Worm (Caenorhabditis elegans): ENCODE results near the gene DH11.5.

Gene DH11.5

DNA sequence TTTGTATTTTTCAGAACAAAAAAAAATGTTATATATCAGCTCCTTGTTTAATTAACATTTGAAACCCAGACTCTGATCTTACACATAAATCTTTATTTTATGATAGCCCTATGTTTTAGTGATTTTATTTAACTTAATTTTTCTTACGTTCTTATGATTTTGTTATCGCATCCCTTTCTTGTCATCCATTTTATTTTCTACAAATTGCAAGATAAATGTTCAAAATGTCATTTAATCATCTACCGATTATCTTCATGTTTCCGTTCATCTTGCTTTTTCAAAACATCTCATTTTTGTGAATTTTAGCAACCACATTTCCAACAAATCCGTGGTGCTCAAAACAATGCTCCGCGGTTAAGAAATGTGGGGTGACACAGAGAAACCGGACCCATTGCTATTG, at the start of gene DH11.5:
DH11.5 (plus strand) TSS at position 301 of the 400 bp plus-strand sequence.
- TF ChIP-seq ceh-36 (tag; optimal IDR thresholded peaks at IDR 0.05) (no peak), tbx-11 (GFP tag; IDR thresholded peaks at IDR 0.05) (no peak)

DNA sequence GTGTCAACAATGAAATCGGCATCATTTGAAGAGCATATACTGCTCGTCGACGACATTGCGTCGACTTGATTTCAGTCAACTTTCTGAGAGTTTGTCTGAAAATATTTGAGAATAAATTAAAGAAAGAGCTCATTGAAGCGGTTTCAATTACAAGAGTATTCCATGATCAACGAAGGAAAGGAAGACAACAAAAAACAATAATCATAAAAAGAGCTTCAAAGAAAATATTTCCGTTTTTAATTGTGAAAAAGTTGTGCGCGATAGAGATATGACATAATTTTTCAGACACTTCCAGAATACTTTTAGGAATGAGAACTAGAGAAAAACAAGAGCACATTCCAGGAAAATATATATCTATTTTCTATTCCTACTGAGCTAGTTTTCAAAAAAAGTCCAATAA, 47.8 kb upstream of the DH11.5 start, which contains the start of gene spv-1:
spv-1 (minus strand) TSS at position 101 of the 400 bp plus-strand sequence.
- TF ChIP-seq tra-4 (tag; optimal IDR thresholded peaks at IDR 0.05) = no peak
- no peak for TF ChIP-seq hmbx-1 (tag; optimal IDR thresholded peaks at IDR 0.05)
- TF ChIP-seq sea-1 (GFP tag; conservative IDR thresholded peaks at IDR 0.05) = no peak
- TF ChIP-seq tbx-11 (GFP tag; IDR thresholded peaks at IDR 0.05) = no peak
- TF ChIP-seq pes-1 (GFP tag; IDR thresholded peaks at IDR 0.05) = no peak
- no peak for TF ChIP-seq ceh-13 (GFP tag; optimal IDR thresholded peaks at IDR 0.05)
- no peak for TF ChIP-seq tbx-37 (GFP tag; conservative IDR thresholded peaks at IDR 0.05)
- no peak for TF ChIP-seq hnd-1 (tag; optimal IDR thresholded peaks at IDR 0.05)
- no peak for TF ChIP-seq ama-1 (optimal IDR thresholded peaks at IDR 0.05)
- TF ChIP-seq B0310.2 (tag; optimal IDR thresholded peaks at IDR 0.05) = no peak
- no peak for TF ChIP-seq F13C5.2 (tag; optimal IDR thresholded peaks at IDR 0.05)

DNA sequence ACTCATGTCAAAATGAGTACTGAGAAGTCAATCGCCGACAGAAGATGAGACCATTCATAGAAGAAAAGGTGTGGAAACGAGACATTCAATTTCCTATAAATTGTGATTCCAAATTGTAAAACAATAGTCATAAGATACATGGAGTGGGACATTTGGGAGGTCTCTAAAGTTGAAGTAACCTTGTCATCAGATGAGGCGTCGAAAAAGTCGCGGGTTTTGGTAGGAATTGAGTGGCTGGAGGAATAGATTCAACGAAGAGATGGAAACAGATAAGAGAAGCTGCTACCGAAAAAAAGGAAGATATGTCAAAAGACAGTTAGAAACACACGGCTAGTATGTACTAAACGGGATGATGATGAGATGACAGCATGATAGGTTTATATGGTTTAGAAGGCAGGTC, 45.7 kb upstream of the DH11.5 start:
- TF ChIP-seq ama-1 (optimal IDR thresholded peaks at IDR 0.05) = no peak
- TF ChIP-seq ets-7 (tag; optimal IDR thresholded peaks at IDR 0.05) = no peak
- TF ChIP-seq hmg-4 (GFP tag; optimal IDR thresholded peaks at IDR 0.05) = no peak
- TF ChIP-seq scrt-1 (GFP tag; IDR thresholded peaks at IDR 0.05) = no peak
- TF ChIP-seq ceh-13 (GFP tag; optimal IDR thresholded peaks at IDR 0.05) = no peak
- no peak for TF ChIP-seq ceh-36 (tag; optimal IDR thresholded peaks at IDR 0.05)
- TF ChIP-seq tbx-11 (GFP tag; IDR thresholded peaks at IDR 0.05) = no peak
- TF ChIP-seq tbx-37 (GFP tag; conservative IDR thresholded peaks at IDR 0.05) = no peak
- TF ChIP-seq B0310.2 (tag; optimal IDR thresholded peaks at IDR 0.05) = no peak
- TF ChIP-seq sea-1 (GFP tag; conservative IDR thresholded peaks at IDR 0.05) = no peak
- TF ChIP-seq hmbx-1 (tag; optimal IDR thresholded peaks at IDR 0.05) = no peak
- no peak for TF ChIP-seq F13C5.2 (tag; optimal IDR thresholded peaks at IDR 0.05)
- no peak for TF ChIP-seq tra-4 (tag; optimal IDR thresholded peaks at IDR 0.05)
- TF ChIP-seq aly-1 (tag; optimal IDR thresholded peaks at IDR 0.05) = no peak
- no peak for TF ChIP-seq pes-1 (GFP tag; IDR thresholded peaks at IDR 0.05)
- no peak for TF ChIP-seq flt-1 (GFP tag; IDR thresholded peaks at IDR 0.05)
- TF ChIP-seq hnd-1 (tag; optimal IDR thresholded peaks at IDR 0.05) = no peak

DNA sequence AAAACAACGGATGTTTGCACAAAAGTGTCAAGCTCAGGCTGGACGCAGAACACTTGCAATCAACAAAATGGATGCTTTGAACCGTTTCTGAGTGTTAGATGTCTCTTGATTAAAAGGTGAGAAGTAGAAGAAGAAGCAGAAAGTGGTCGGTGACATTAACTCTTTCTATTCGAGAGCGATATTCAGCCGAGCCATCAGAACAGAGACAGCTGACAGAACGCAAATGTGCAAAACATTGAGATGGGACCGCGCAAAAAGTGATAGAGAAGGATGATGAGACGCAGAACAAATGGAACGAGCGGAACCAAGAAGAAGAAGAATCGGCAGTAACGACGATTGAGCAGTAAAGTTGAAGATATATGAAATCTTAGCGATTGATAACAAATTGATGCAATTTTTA, 40.8 kb upstream of the DH11.5 start:
- TF ChIP-seq tbx-37 (GFP tag; conservative IDR thresholded peaks at IDR 0.05) = no peak
- no peak for TF ChIP-seq ama-1 (optimal IDR thresholded peaks at IDR 0.05)
- TF ChIP-seq hmg-4 (GFP tag; optimal IDR thresholded peaks at IDR 0.05) = no peak
- TF ChIP-seq ceh-36 (tag; optimal IDR thresholded peaks at IDR 0.05) = no peak
- TF ChIP-seq ets-7 (tag; optimal IDR thresholded peaks at IDR 0.05) = no peak
- no peak for TF ChIP-seq scrt-1 (GFP tag; IDR thresholded peaks at IDR 0.05)
- TF ChIP-seq tra-4 (tag; optimal IDR thresholded peaks at IDR 0.05) = no peak
- no peak for TF ChIP-seq pes-1 (GFP tag; IDR thresholded peaks at IDR 0.05)
- TF ChIP-seq F13C5.2 (tag; optimal IDR thresholded peaks at IDR 0.05) = no peak
- no peak for TF ChIP-seq ceh-13 (GFP tag; optimal IDR thresholded peaks at IDR 0.05)
- TF ChIP-seq flt-1 (GFP tag; IDR thresholded peaks at IDR 0.05) = no peak
- TF ChIP-seq B0310.2 (tag; optimal IDR thresholded peaks at IDR 0.05) = no peak
- no peak for TF ChIP-seq hmbx-1 (tag; optimal IDR thresholded peaks at IDR 0.05)
- TF ChIP-seq sea-1 (GFP tag; conservative IDR thresholded peaks at IDR 0.05) = no peak
- no peak for TF ChIP-seq aly-1 (tag; optimal IDR thresholded peaks at IDR 0.05)
- no peak for TF ChIP-seq hnd-1 (tag; optimal IDR thresholded peaks at IDR 0.05)

DNA sequence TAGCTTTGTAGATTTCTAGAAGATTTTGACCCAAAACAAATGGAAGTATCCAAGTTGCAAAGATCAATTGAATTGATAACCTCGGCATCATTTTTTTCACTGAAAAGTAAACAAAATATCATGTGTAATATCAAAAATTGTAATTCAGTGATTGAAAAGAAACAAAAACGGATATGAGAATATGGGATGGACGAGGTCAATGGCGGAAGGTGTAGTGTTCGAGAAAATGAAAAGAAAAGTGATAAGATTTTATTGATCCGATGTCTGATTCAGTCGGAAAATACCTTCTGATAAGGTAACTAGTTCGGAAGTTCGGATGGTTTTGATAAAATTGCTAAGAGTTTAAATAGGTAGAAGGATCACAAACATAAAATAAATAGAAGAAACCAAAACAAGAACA, 38.3 kb upstream of the DH11.5 start, which contains the start of gene ZK669.2:
ZK669.2 (minus strand) TSS at position 101 of the 400 bp plus-strand sequence.
- TF ChIP-seq ama-1 (optimal IDR thresholded peaks at IDR 0.05) = no peak
- TF ChIP-seq flt-1 (GFP tag; IDR thresholded peaks at IDR 0.05) = no peak
- TF ChIP-seq tbx-37 (GFP tag; conservative IDR thresholded peaks at IDR 0.05) = no peak
- no peak for TF ChIP-seq ceh-13 (GFP tag; optimal IDR thresholded peaks at IDR 0.05)
- TF ChIP-seq ets-7 (tag; optimal IDR thresholded peaks at IDR 0.05) = no peak
- TF ChIP-seq tra-4 (tag; optimal IDR thresholded peaks at IDR 0.05) = no peak

DNA sequence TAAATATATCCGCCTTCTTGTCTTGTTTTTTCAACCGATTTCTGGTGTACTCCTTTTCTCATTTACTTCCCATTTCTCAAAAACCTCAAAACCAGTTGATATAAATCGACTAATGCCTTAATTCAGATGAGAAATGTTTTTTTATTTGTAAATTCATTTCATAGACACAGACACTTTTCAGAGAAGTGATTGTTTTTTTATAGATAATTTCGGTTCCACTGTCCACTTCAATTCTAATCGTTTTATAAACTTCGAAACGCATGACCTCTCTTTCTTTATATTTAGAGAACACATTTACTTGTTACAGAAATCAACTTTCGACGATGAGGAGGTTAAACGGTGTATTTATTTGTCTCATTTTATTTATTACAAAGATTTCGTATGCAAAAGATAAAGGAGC, 35.6 kb upstream of the DH11.5 start, which contains the start of gene ZK669.3:
ZK669.3 (plus strand) TSS at position 301 of the 400 bp plus-strand sequence.
- no peak for TF ChIP-seq B0310.2 (tag; optimal IDR thresholded peaks at IDR 0.05)
- TF ChIP-seq scrt-1 (GFP tag; IDR thresholded peaks at IDR 0.05) = no peak
- TF ChIP-seq ceh-36 (tag; optimal IDR thresholded peaks at IDR 0.05) = no peak
- TF ChIP-seq ama-1 (optimal IDR thresholded peaks at IDR 0.05) = no peak

DNA sequence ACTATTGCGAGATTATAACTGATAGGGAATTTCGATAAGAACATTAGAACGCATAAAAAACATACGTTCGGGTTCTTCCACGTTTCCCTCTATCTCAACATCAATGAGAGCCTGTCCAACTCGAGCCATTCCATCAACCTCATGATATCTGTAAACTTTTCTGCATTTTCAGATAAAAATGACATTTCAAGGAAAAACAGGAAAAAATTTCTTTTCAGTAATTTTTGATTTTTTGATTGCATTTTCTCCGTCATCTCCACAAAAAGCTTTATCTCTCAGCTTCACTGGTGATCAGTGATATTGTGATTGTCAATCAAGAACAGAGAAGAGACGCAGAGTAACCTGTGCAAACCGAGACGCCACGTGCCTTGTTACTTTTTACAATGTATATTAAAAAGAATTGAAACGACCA, 32.1 kb upstream of the DH11.5 start:
- TF ChIP-seq sea-1 (GFP tag; conservative IDR thresholded peaks at IDR 0.05) (no peak), flt-1 (GFP tag; IDR thresholded peaks at IDR 0.05) (no peak), hmbx-1 (tag; optimal IDR thresholded peaks at IDR 0.05) (no peak), scrt-1 (GFP tag; IDR thresholded peaks at IDR 0.05) (no peak)

DNA sequence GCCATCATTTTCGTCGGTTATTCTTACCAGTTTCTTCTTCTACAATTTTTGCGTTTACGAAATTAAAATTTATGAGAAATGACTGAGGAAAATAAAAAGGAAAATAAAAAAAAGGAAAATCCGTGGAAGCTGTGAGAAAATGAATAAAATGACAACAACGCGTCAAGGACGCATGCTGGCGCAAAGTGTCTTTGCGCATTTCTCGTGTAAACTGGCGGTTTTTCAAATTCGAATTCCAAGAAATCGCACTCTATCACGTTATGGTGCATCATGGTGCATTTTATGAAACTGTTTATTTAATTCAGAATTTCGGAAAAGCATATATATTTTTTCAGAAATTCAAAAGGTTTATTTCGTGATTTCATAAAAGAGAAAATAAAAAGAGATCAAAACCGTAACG, 31.2 kb upstream of the DH11.5 start, which contains the start of gene dbt-1:
dbt-1 (minus strand) TSS at position 39 of the 400 bp plus-strand sequence.
- TF ChIP-seq F13C5.2 (tag; optimal IDR thresholded peaks at IDR 0.05) (peak; percentile 3), hnd-1 (tag; optimal IDR thresholded peaks at IDR 0.05) (no peak)

DNA sequence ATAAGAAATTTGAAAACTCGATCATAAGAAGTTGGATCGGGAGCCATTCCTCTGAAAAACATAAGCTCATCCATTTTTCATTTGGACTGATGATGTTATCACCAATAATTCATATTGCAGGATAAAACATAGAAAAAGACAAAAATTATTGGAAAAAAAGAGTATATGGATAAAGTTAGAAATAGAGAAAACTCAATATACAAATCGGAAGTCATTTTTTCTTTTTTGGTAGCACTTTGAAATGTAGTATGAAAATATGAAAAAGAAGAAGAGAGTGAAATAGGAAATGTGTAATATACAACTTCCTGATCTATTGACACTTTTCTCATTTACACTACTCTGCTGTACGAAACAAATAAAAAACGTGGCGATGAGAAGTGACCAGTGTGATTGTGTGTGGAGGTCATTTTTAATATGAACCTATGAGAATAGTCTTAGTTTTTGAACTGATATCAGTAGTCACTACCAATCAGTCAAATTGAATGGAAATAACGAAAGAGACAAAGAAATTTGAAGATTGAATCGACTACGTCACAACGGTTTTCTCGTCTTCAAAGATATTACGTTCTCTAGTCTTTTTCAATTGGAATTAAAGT, 29.5 kb upstream of the DH11.5 start, which contains the start of gene ZK669.5:
ZK669.5 (minus strand) TSS at position 51 of the 596 bp plus-strand sequence.
- TF ChIP-seq hmbx-1 (tag; optimal IDR thresholded peaks at IDR 0.05) = no peak
- no peak for TF ChIP-seq flt-1 (GFP tag; IDR thresholded peaks at IDR 0.05)
- no peak for TF ChIP-seq aly-1 (tag; optimal IDR thresholded peaks at IDR 0.05)
- TF ChIP-seq tbx-11 (GFP tag; IDR thresholded peaks at IDR 0.05) = no peak
- no peak for TF ChIP-seq hmg-4 (GFP tag; optimal IDR thresholded peaks at IDR 0.05)
- TF ChIP-seq pes-1 (GFP tag; IDR thresholded peaks at IDR 0.05) = no peak
- TF ChIP-seq sea-1 (GFP tag; conservative IDR thresholded peaks at IDR 0.05) = no peak
- TF ChIP-seq tbx-37 (GFP tag; conservative IDR thresholded peaks at IDR 0.05) = no peak
- no peak for TF ChIP-seq ceh-36 (tag; optimal IDR thresholded peaks at IDR 0.05)
- TF ChIP-seq ets-7 (tag; optimal IDR thresholded peaks at IDR 0.05) = no peak
- TF ChIP-seq scrt-1 (GFP tag; IDR thresholded peaks at IDR 0.05) = no peak
- TF ChIP-seq B0310.2 (tag; optimal IDR thresholded peaks at IDR 0.05) = no peak

All from whole organism, early embryonic.